Worm (Caenorhabditis elegans) whole organism, late embryonic: ENCODE results near the gene Y57G11B.6.

Experiments
- K09A11.1 ChIP-seq: sonication (generic microtip); optimal IDR thresholded peaks from 2 replicates; lab custom pipeline; 2017; ENCODE audit warnings: antibody characterized with exemption, mild to moderate bottlenecking, missing genetic modification characterization, missing compliant biosample characterization; ENCODE audit not compliant: insufficient read depth
- ama-1 ChIP-seq: fragments of 150-350 bp; optimal IDR thresholded peaks from 2 replicates; lab custom pipeline; 2014
- dve-1 ChIP-seq: sonication (generic microtip); optimal IDR thresholded peaks from 2 replicates; lab custom pipeline; 2017; ENCODE audit warnings: antibody characterized with exemption, mild to moderate bottlenecking, missing genetic modification characterization, missing compliant biosample characterization
- lin-11 ChIP-seq: fragments of 200-800 bp; sonication (Bioruptor generic); optimal IDR thresholded peaks from 2 replicates; lab custom pipeline; 2018; ENCODE audit warnings: mild to moderate bottlenecking, missing genetic modification characterization, missing compliant biosample characterization
- npax-4 ChIP-seq: sonication (generic microtip); optimal IDR thresholded peaks from 2 replicates; lab custom pipeline; 2016; ENCODE audit warnings: missing genetic modification characterization, missing compliant biosample characterization
- sdc-2 ChIP-seq: sonication (generic microtip); optimal IDR thresholded peaks from 2 replicates; lab custom pipeline; 2016; ENCODE audit warnings: missing genotype, missing genetic modification characterization, missing compliant biosample characterization
- sox-2 ChIP-seq: fragments of 200-800 bp; sonication (Bioruptor generic); IDR thresholded peaks from 2 replicates; pipeline ENCODE4 v1.3.6; 2022; ENCODE audit warnings: missing genetic modification reagents, missing genetic modification characterization, missing compliant biosample characterization
- unc-86 ChIP-seq: sonication (generic microtip); optimal IDR thresholded peaks from 2 replicates; lab custom pipeline; 2016; ENCODE audit warnings: missing genetic modification characterization, missing compliant biosample characterization

DNA sequence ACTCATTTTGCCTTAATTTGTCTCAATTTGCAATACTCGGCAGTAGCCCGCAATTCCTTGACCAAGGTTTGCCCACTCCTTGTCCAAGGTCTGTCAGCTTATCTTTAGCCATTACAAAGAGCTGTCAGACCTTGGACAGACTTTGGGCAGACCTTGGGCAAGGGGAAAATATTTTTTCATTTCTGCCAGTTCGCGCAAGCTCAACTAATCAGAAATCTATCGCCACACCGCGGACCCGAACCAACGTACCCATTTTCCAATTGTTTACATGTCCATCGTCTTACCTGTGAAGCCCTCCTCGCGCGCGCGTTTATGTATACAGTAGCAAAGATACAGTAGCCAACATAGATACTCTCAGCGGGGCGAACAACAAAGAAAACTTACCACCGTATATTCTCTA lies 39.5 kb downstream of the Y57G11B.6 start:
- TF ChIP-seq unc-86 (tag; lab: Kevin White, UChicago) (no peak), lin-11 (tag; lab: Kevin White, UChicago) (no peak), sox-2 (GFP tag; lab: Robert Waterston, UW) (no peak), ama-1 (lab: Kevin White, UChicago) (no peak), K09A11.1 (tag; lab: Kevin White, UChicago) (no peak), sdc-2 (tag; lab: Kevin White, UChicago) (no peak), dve-1 (tag; lab: Kevin White, UChicago) (no peak), npax-4 (tag; lab: Kevin White, UChicago) (no peak)
